Worm (Caenorhabditis elegans) whole organism, young adult: ENCODE measurements around the gene T21B4.3.

Experiments
- atf-7 ChIP-seq: sonication (generic microtip); optimal IDR thresholded peaks from 2 replicates; lab custom pipeline; 2017; ENCODE audit warnings: mild to moderate bottlenecking, missing genetic modification characterization, missing compliant biosample characterization
- ceh-40 ChIP-seq: fragments of 200-800 bp; sonication (Bioruptor generic); IDR thresholded peaks from 2 replicates; pipeline ENCODE4 v1.3.6; 2022; ENCODE audit warnings: missing genetic modification characterization, missing compliant biosample characterization
- hmg-20 ChIP-seq: fragments of 200-800 bp; sonication (Bioruptor generic); IDR thresholded peaks from 2 replicates; pipeline ENCODE4 v1.3.6; 2022; ENCODE audit warnings: missing genetic modification reagents, missing genetic modification characterization, missing compliant biosample characterization
- madf-6 ChIP-seq: fragments of 200-800 bp; sonication (Bioruptor generic); IDR thresholded peaks from 2 replicates; pipeline ENCODE4 v1.3.6; 2022; ENCODE audit warnings: missing genetic modification reagents, missing genetic modification characterization, missing compliant biosample characterization
- rcor-1 ChIP-seq: fragments of 200-800 bp; sonication (Bioruptor generic); IDR thresholded peaks from 2 replicates; pipeline ENCODE4 v1.3.6; 2022; ENCODE audit warnings: missing genetic modification reagents, missing genetic modification characterization, missing compliant biosample characterization
- snpc-4 ChIP-seq, 5 experiments: fragments of 150-350 bp in 1 of 5; sonication (generic microtip) in 4 of 5; optimal IDR thresholded peaks; 2 replicates each; lab custom pipeline; 2014 to 2018; ENCODE audit warnings: missing genetic modification characterization in 5 of 5, missing biosample characterization in 3 of 5, antibody characterized with exemption in 2 of 5, mild to moderate bottlenecking in 2 of 5, missing compliant biosample characterization in 2 of 5, missing genotype in 2 of 5, moderate library complexity in 2 of 5, missing genetic modification reagents in 1 of 5
- unc-130 ChIP-seq: sonication (generic microtip); optimal IDR thresholded peaks from 2 replicates; lab custom pipeline; 2016; ENCODE audit warnings: missing genetic modification reagents, missing genetic modification characterization, missing compliant biosample characterization

ce11 chrII:12452754-12453352 lies 44.0 kb downstream of the T21B4.3 start, which contains the start of the genes sre-35 and sre-33:
- TF ChIP-seq unc-130 (GFP tag; lab: Kevin White, UChicago) (no peak), hmg-20 (no peak), ceh-40 (GFP tag; lab: Robert Waterston, UW) (no peak), atf-7 (tag; lab: Kevin White, UChicago) (no peak), madf-6 (no peak), rcor-1 (GFP tag; lab: Robert Waterston, UW) (no peak), snpc-4 (GFP tag; optimal IDR thresholded peaks at IDR 0.05; lab: Kevin White, UChicago) (no peak), snpc-4 (tag; optimal IDR thresholded peaks at IDR 0.05; lab: Kevin White, UChicago) (no peak)
